Worm (Caenorhabditis elegans) whole organism, early embryonic: ENCODE data around the gene ref-2.

Experiments used
- ama-1 ChIP-seq: fragments of 150-350 bp; optimal IDR thresholded peaks from 2 replicates; lab custom pipeline; 2014
- pes-1 ChIP-seq: fragments of 200-800 bp; sonication (Bioruptor generic); IDR thresholded peaks from 2 replicates; pipeline ENCODE4 v1.3.6; 2022; ENCODE audit warnings: missing genetic modification reagents, missing genetic modification characterization, missing compliant biosample characterization
- scrt-1 ChIP-seq: fragments of 200-800 bp; sonication (Bioruptor generic); IDR thresholded peaks from 2 replicates; pipeline ENCODE4 v1.3.6; 2022; ENCODE audit warnings: missing genetic modification characterization, missing compliant biosample characterization

- TF ChIP-seq ama-1 = no peak
- TF ChIP-seq pes-1 (GFP tag; lab: Robert Waterston, UW) = no peak
- TF ChIP-seq scrt-1 = no peak
These were observed 16.4 kb upstream of the ref-2 start, which contains the start of gene vit-1 for ce11 chrX:7727601-7728000.
